Worm (Caenorhabditis elegans): ENCODE results near the gene K08D8.3.

DNA sequence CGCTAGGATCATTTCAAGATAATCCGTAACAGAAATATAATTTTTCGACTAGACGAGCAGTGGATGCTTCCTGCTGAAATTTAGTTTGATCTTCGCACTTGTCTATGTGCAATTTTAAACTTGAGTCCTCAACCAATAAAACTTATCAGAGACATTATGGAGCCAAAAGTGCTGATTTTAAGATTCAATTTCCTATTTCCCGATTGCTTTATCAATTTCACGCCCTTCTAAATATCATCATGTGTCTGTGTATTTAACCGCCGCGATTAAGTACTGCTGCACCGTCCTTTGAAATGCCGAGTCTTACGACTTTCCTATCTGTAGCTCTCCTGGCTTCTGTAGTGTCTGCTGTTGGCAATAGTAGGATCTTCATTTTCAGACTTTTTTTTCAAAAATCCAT is 14.6 kb upstream of the K08D8.3 start, which contains the start of gene C32H11.4:
- TF ChIP-seq ztf-11 (tag; optimal IDR thresholded peaks at IDR 0.05) (no peak), fos-1 (tag; optimal IDR thresholded peaks at IDR 0.05) (no peak), php-3 (GFP tag; IDR thresholded peaks at IDR 0.05) (peak; percentile 69), snpc-4 (tag; optimal IDR thresholded peaks at IDR 0.05) (no peak), jun-1 (tag; optimal IDR thresholded peaks at IDR 0.05) (no peak)
